Fruit fly (Drosophila melanogaster): Measurements from ENCODE around the gene CG4281.

DNA sequence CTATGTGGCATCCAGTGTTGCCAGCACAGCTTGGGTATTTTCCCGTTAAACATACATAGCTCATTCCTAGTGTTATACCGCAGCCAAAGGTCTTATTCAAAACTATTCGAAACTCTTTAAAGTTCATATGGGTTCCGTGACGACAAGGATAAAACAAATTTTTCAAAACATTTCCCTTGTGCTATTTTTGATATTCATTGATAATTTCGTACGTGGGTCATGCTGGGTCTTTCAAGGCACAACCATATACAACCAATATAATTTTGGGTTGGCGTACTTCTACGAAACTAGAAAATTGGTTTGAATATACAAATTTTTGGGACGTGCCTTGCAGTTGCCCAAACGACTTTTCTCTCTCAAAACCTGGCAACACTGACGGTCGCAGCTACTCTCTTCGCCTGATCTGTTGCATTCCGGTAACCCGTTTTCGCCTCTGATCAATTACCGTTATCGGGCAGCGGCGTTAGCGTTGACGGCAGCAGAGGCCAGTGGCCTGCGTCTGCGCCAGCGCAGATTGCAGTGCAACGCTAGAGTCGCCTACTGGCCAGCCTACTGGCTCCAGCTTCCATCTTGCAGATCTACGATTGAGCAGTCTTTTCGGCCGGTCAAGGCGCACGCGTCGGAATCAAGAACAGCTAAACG, 32.7 kb downstream of the CG4281 start:
- no peak for TF ChIP-seq GATAe (GFP tag; conservative IDR thresholded peaks at IDR 0.05)
- no peak for TF ChIP-seq Hr78 (GFP tag; optimal IDR thresholded peaks at IDR 0.05)
- no peak for TF ChIP-seq unc-4 (GFP tag; IDR thresholded peaks at IDR 0.05; ENCODE audit: partially characterized antibody)
- no peak for TF ChIP-seq Myb (GFP tag; optimal IDR thresholded peaks at IDR 0.05)
- TF ChIP-seq CG11247 (GFP tag; IDR thresholded peaks at IDR 0.05), result no peak
- TF ChIP-seq gsb (GFP tag; IDR thresholded peaks at IDR 0.05), result no peak
- TF ChIP-seq br (optimal IDR thresholded peaks at IDR 0.05), result no peak
- no peak for TF ChIP-seq chif (GFP tag; optimal IDR thresholded peaks at IDR 0.05)
- TF ChIP-seq B-H2 (GFP tag; optimal IDR thresholded peaks at IDR 0.05), result no peak
- TF ChIP-seq her (GFP tag; optimal IDR thresholded peaks at IDR 0.05), result no peak
- TF ChIP-seq Kr (GFP tag; optimal IDR thresholded peaks at IDR 0.05), result no peak
